Worm (Caenorhabditis elegans): Measurements from ENCODE around the gene puf-5.

puf-5 gene

DNA sequence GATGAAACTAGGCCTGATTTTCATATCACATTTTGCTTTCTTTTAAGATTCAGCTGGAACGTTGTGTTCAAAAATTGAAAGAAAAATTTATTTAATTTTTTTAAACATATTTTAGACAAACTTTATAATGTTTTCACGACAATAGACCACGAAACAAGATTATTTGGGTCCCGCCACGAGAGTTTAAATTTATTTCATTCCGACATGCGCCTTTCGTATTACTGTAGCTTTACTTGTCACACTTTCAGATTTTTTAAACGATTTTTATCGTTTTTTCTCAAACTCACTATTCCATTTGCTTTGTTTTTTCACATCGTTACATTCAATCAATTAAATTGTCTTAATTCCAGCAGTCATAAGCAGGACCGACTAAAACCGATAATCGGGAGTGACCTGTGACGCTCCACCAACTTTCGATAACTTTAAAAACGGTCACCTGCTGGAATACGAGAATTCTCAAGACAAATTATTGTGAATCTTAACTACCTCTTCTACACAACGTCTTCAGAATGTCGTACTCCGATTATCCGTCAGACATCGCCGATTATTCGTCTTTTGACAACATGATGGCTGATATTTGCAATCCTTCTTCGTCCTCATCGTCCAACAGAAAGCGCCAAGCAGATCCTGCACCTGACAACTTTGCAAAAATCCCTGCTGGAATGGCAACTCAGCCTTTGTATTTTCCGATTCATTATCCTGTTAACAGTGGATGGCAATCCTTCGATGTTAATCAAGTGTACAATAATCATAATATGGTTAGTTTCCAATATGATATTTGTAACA lies 18.7 kb downstream of the puf-5 start, which contains the start of gene aptf-3:
Gene aptf-3 (plus strand): TSS at position 351 of the 786 bp plus-strand sequence.
- no peak for TF ChIP-seq ceh-31 (tag; optimal IDR thresholded peaks at IDR 0.05)
- no peak for TF ChIP-seq ceh-22 (tag; optimal IDR thresholded peaks at IDR 0.05)
- TF ChIP-seq ama-1 (optimal IDR thresholded peaks at IDR 0.05), result no peak
- no peak for TF ChIP-seq nfya-1 (tag; optimal IDR thresholded peaks at IDR 0.05)
- TF ChIP-seq elt-2 (tag; optimal IDR thresholded peaks at IDR 0.05), result no peak
- TF ChIP-seq che-1 (tag; optimal IDR thresholded peaks at IDR 0.05), result no peak
- TF ChIP-seq F13H6.1 (tag; optimal IDR thresholded peaks at IDR 0.05), result no peak
- no peak for TF ChIP-seq hlh-8 (tag; optimal IDR thresholded peaks at IDR 0.05)
- TF ChIP-seq tbx-2 (tag; optimal IDR thresholded peaks at IDR 0.05), result no peak
- TF ChIP-seq K02D7.2 (tag; optimal IDR thresholded peaks at IDR 0.05), result no peak
- no peak for TF ChIP-seq ceh-34 (tag; optimal IDR thresholded peaks at IDR 0.05)
- TF ChIP-seq sdc-2 (tag; optimal IDR thresholded peaks at IDR 0.05), result no peak
- TF ChIP-seq tbx-7 (tag; optimal IDR thresholded peaks at IDR 0.05), result no peak

DNA sequence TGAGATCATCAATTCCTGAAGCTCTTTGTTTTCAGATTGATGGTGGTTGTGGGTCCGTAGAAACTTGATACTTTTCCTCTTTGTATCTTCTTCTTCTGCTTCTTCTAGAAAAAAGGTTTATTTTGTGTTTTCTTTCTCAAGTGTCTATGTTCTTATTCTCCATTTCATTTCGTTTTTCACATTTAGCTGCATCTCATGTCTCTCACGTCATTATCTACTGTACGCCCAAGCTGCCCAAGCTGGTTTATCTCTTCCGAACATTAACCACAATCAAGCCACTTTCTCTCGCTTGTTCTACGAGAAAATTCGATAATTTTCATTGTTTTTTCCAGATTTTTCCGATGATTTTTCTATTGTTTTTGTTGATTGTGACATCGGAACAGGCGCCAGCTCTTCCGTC lies 23.9 kb downstream of the puf-5 start, which contains the start of gene F28C6.5:
Gene F28C6.5 (plus strand): TSS at position 301 of the 400 bp plus-strand sequence.
- TF ChIP-seq nhr-232 (tag; optimal IDR thresholded peaks at IDR 0.05), result no peak
- no peak for TF ChIP-seq mec-3 (tag; optimal IDR thresholded peaks at IDR 0.05; ENCODE audit: borderline replicate concordance)
- no peak for TF ChIP-seq nfya-1 (tag; optimal IDR thresholded peaks at IDR 0.05)
- TF ChIP-seq Y22D7AL.16 (tag; optimal IDR thresholded peaks at IDR 0.05), result no peak
- TF ChIP-seq ref-2 (tag; optimal IDR thresholded peaks at IDR 0.05), result no peak
- no peak for TF ChIP-seq pha-2 (tag; optimal IDR thresholded peaks at IDR 0.05)
- no peak for TF ChIP-seq ceh-24 (tag; optimal IDR thresholded peaks at IDR 0.05)
- TF ChIP-seq fax-1 (tag; optimal IDR thresholded peaks at IDR 0.05), result no peak
- TF ChIP-seq elt-2 (tag; optimal IDR thresholded peaks at IDR 0.05), result no peak
- no peak for TF ChIP-seq hlh-13 (GFP tag; optimal IDR thresholded peaks at IDR 0.05)

DNA sequence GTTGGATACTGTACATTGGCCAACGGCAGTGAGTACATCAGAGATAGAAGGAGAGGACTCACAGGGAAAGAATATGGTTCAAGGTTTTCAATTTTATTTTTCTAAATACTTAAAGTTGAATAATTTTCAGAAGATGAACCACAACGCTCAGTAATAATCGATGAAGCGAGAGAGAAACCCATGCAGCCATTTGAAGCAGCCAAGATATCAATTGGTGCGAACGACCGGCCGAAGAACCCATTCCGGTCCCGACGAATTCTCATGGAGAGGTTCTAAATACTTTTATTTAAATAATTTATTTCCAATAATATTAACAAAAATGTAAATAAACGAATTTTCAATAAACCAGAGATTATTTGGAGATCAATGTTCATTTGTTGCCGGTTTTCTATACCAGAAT lies 24.8 kb downstream of the puf-5 start, which contains the start of gene pigg-1:
Gene pigg-1 (minus strand): TSS at position 101 of the 400 bp plus-strand sequence.
- no peak for TF ChIP-seq dve-1 (tag; optimal IDR thresholded peaks at IDR 0.05)
- no peak for TF ChIP-seq gmeb-2 (tag; optimal IDR thresholded peaks at IDR 0.05)
- no peak for TF ChIP-seq ceh-24 (tag; optimal IDR thresholded peaks at IDR 0.05)

DNA sequence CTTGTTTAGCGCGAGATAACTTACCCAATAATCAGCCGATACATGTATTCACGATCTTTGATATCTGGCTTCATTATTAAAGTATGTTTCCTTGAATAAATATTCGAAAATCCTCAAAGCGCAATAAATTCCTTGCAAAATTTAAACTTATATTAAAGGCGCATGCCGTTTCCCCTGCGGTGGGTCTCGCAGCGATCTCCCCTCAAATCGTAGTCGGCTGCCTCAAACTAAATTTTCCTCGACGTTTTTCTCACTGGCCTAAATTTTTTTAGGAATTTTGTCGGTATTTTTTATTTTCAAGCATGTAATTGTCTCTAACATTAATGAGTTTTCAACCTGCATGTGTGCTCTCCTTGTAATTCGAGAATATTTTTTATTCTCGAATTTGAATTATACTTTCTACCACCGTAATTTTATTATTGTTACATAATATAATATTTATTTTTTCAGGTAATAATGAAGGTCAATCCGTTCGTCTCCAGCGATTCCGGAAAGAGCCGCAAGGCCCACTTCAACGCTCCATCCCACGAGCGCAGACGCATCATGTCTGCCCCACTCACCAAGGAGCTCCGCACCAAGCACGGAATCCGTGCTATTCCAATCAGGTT lies 27.1 kb downstream of the puf-5 start, which contains the start of the genes cpf-1 and rpl-26:
Gene cpf-1 (minus strand): TSS at position 104 of the 608 bp plus-strand sequence.
Gene rpl-26 (plus strand): TSS at position 449 of the 608 bp plus-strand sequence.
- no peak for TF ChIP-seq ama-1 (optimal IDR thresholded peaks at IDR 0.05)
- TF ChIP-seq ceh-31 (tag; optimal IDR thresholded peaks at IDR 0.05), result peak; percentile 9
- no peak for TF ChIP-seq che-1 (tag; optimal IDR thresholded peaks at IDR 0.05)
- no peak for TF ChIP-seq ceh-18 (tag; optimal IDR thresholded peaks at IDR 0.05)
- TF ChIP-seq pha-4 (tag; optimal IDR thresholded peaks at IDR 0.05), result no peak
- TF ChIP-seq ttx-3 (tag; optimal IDR thresholded peaks at IDR 0.05), result no peak
- TF ChIP-seq unc-42 (tag; optimal IDR thresholded peaks at IDR 0.05), result peak; percentile 40
- TF ChIP-seq eyg-1 (tag; optimal IDR thresholded peaks at IDR 0.05), result no peak
- no peak for TF ChIP-seq ref-2 (tag; optimal IDR thresholded peaks at IDR 0.05)
- TF ChIP-seq nfya-1 (tag; optimal IDR thresholded peaks at IDR 0.05), result peak; percentile 36
- TF ChIP-seq ceh-2 (tag; optimal IDR thresholded peaks at IDR 0.05), result no peak
- no peak for TF ChIP-seq ceh-9 (tag; optimal IDR thresholded peaks at IDR 0.05)
- no peak for TF ChIP-seq elt-2 (tag; optimal IDR thresholded peaks at IDR 0.05)
- no peak for TF ChIP-seq Y22D7AL.16 (tag; optimal IDR thresholded peaks at IDR 0.05)
- no peak for TF ChIP-seq lin-11 (tag; optimal IDR thresholded peaks at IDR 0.05)
- TF ChIP-seq F13H6.1 (tag; optimal IDR thresholded peaks at IDR 0.05), result no peak

Data from whole organism, late embryonic.